Worm (Caenorhabditis elegans) whole organism, late embryonic: Measurements from ENCODE around the gene mdt-30.

Source experiments
- C08G9.2 ChIP-seq: sonication (generic microtip); optimal IDR thresholded peaks from 2 replicates; lab custom pipeline; 2016; ENCODE audit warnings: mild to moderate bottlenecking, missing genetic modification characterization, moderate library complexity, missing compliant biosample characterization
- F13H6.1 ChIP-seq: sonication (generic microtip); optimal IDR thresholded peaks from 2 replicates; lab custom pipeline; 2016; ENCODE audit warnings: missing genetic modification characterization, missing compliant biosample characterization
- K02D7.2 ChIP-seq: sonication (generic microtip); optimal IDR thresholded peaks from 2 replicates; lab custom pipeline; 2017; ENCODE audit warnings: mild to moderate bottlenecking, missing genetic modification characterization, missing compliant biosample characterization
- T23F11.4 ChIP-seq: fragments of 200-800 bp; sonication (Bioruptor generic); optimal IDR thresholded peaks from 2 replicates; lab custom pipeline; 2018; ENCODE audit warnings: mild to moderate bottlenecking, missing genetic modification characterization, missing compliant biosample characterization
- ahr-1 ChIP-seq: sonication (generic microtip); optimal IDR thresholded peaks from 2 replicates; lab custom pipeline; 2016; ENCODE audit warnings: missing genetic modification characterization, missing compliant biosample characterization
- ceh-18 ChIP-seq: sonication (generic microtip); optimal IDR thresholded peaks from 2 replicates; lab custom pipeline; 2016; ENCODE audit warnings: missing genetic modification characterization, missing compliant biosample characterization
- ceh-22 ChIP-seq: sonication (generic microtip); optimal IDR thresholded peaks from 2 replicates; lab custom pipeline; 2017; ENCODE audit warnings: missing biosample characterization, missing genetic modification characterization
- ceh-34 ChIP-seq: sonication (generic microtip); optimal IDR thresholded peaks from 2 replicates; lab custom pipeline; 2016; ENCODE audit warnings: mild to moderate bottlenecking, missing genetic modification characterization, missing compliant biosample characterization
- ceh-6 ChIP-seq: fragments of 200-800 bp; sonication (Bioruptor generic); optimal IDR thresholded peaks from 2 replicates; lab custom pipeline; 2018; ENCODE audit warnings: mild to moderate bottlenecking, missing genetic modification characterization, missing compliant biosample characterization
- ceh-9 ChIP-seq: sonication (generic microtip); optimal IDR thresholded peaks from 2 replicates; lab custom pipeline; 2016; ENCODE audit warnings: mild to moderate bottlenecking, missing genetic modification characterization, inconsistent platforms, missing compliant biosample characterization
- che-1 ChIP-seq: sonication (generic microtip); optimal IDR thresholded peaks from 2 replicates; lab custom pipeline; 2016; ENCODE audit warnings: mild to moderate bottlenecking, missing genetic modification characterization, missing compliant biosample characterization
- elt-2 ChIP-seq: sonication (generic microtip); optimal IDR thresholded peaks from 2 replicates; lab custom pipeline; 2016; ENCODE audit warnings: missing genetic modification reagents, missing genetic modification characterization, missing compliant biosample characterization
- ets-4 ChIP-seq: sonication (generic microtip); optimal IDR thresholded peaks from 2 replicates; lab custom pipeline; 2016; ENCODE audit warnings: missing genetic modification characterization, missing compliant biosample characterization
- eyg-1 ChIP-seq: sonication (generic microtip); optimal IDR thresholded peaks from 2 replicates; lab custom pipeline; 2016; ENCODE audit warnings: missing genotype, missing genetic modification characterization, missing compliant biosample characterization
- fkh-10 ChIP-seq: fragments of 150-350 bp; optimal IDR thresholded peaks from 2 replicates; lab custom pipeline; 2014; ENCODE audit warnings: missing biosample characterization, missing genetic modification reagents, missing genetic modification characterization
- fkh-6 ChIP-seq: sonication (generic microtip); optimal IDR thresholded peaks from 2 replicates; lab custom pipeline; 2016; ENCODE audit warnings: missing genetic modification characterization, missing compliant biosample characterization
- hlh-6 ChIP-seq: sonication (generic microtip); optimal IDR thresholded peaks from 2 replicates; lab custom pipeline; 2016; ENCODE audit warnings: missing genotype, missing genetic modification characterization, missing compliant biosample characterization
- hlh-8 ChIP-seq: sonication (generic microtip); optimal IDR thresholded peaks from 2 replicates; lab custom pipeline; 2016; ENCODE audit warnings: missing genotype, missing genetic modification characterization, missing compliant biosample characterization
- lim-6 ChIP-seq: sonication (generic microtip); optimal IDR thresholded peaks from 2 replicates; lab custom pipeline; 2016; ENCODE audit warnings: missing genetic modification characterization, missing compliant biosample characterization
- mec-3 ChIP-seq: sonication (generic microtip); optimal IDR thresholded peaks from 2 replicates; lab custom pipeline; 2016; ENCODE audit warnings: borderline replicate concordance, missing genetic modification characterization, missing compliant biosample characterization
- nfya-1 ChIP-seq: sonication (generic microtip); optimal IDR thresholded peaks from 2 replicates; lab custom pipeline; 2017; ENCODE audit warnings: missing genetic modification characterization, mild to moderate bottlenecking, missing compliant biosample characterization, antibody characterized with exemption, moderate library complexity
- nhr-11 ChIP-seq: fragments of 150-350 bp; optimal IDR thresholded peaks from 2 replicates; lab custom pipeline; 2014; ENCODE audit warnings: missing biosample characterization, missing genetic modification characterization
- nhr-232 ChIP-seq: sonication (generic microtip); optimal IDR thresholded peaks from 2 replicates; lab custom pipeline; 2016; ENCODE audit warnings: missing genetic modification characterization, missing compliant biosample characterization
- npax-4 ChIP-seq: sonication (generic microtip); optimal IDR thresholded peaks from 2 replicates; lab custom pipeline; 2016; ENCODE audit warnings: missing genetic modification characterization, missing compliant biosample characterization
- pat-9 ChIP-seq: fragments of 200-800 bp; sonication (Bioruptor generic); optimal IDR thresholded peaks from 2 replicates; lab custom pipeline; 2018; ENCODE audit warnings: mild to moderate bottlenecking, missing genetic modification characterization, moderate library complexity, missing compliant biosample characterization
- pha-2 ChIP-seq: sonication (generic microtip); optimal IDR thresholded peaks from 2 replicates; lab custom pipeline; 2017; ENCODE audit warnings: mild to moderate bottlenecking, missing genetic modification characterization, missing compliant biosample characterization
- pqm-1 ChIP-seq: sonication (generic microtip); optimal IDR thresholded peaks from 2 replicates; lab custom pipeline; 2016; ENCODE audit warnings: missing genetic modification characterization, missing compliant biosample characterization
- pros-1 ChIP-seq: fragments of 150-350 bp; optimal IDR thresholded peaks from 2 replicates; lab custom pipeline; 2014; ENCODE audit warnings: missing biosample characterization, missing genetic modification reagents, missing genetic modification characterization
- sdc-2 ChIP-seq: sonication (generic microtip); optimal IDR thresholded peaks from 2 replicates; lab custom pipeline; 2016; ENCODE audit warnings: missing genotype, missing genetic modification characterization, missing compliant biosample characterization
- syd-9 ChIP-seq: sonication (generic microtip); optimal IDR thresholded peaks from 2 replicates; lab custom pipeline; 2016; ENCODE audit warnings: mild to moderate bottlenecking, missing genetic modification characterization, moderate library complexity, missing compliant biosample characterization
- tbx-7 ChIP-seq: sonication (generic microtip); optimal IDR thresholded peaks from 2 replicates; lab custom pipeline; 2016; ENCODE audit warnings: missing genotype, missing genetic modification characterization, missing compliant biosample characterization
- ttx-3 ChIP-seq: sonication (generic microtip); optimal IDR thresholded peaks from 2 replicates; lab custom pipeline; 2016; ENCODE audit warnings: missing genetic modification reagents, missing genetic modification characterization, missing compliant biosample characterization
- zip-5 ChIP-seq: sonication (generic microtip); optimal IDR thresholded peaks from 2 replicates; lab custom pipeline; 2016; ENCODE audit warnings: missing genetic modification characterization, missing compliant biosample characterization

Gene mdt-30

DNA sequence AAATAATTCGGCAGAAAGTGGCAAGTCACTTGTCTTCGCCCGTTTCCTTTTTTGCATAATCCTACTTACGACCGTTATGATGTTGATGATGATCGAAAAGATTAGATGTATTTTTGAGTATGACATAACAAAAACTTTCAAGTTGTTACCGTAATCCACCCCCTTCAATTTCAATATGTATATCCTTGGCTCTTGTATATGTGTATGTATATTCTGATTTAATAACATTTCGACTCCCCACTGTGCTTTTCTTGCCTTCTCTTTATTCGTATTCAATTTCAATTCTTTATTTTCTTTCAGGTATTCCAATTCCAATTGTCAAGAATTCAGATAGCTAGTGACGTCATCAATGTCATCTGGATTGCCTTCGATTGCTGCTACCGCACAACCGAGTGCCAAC is 39.1 kb upstream of the mdt-30 start, which contains the start of gene pros-1:
TSS of gene pros-1 (plus strand) at position 301 of the 400 bp plus-strand sequence.
- TF ChIP-seq npax-4 (tag; lab: Kevin White, UChicago): no peak
- no peak for TF ChIP-seq hlh-6
- no peak for TF ChIP-seq ttx-3 (tag; lab: Kevin White, UChicago)
- TF ChIP-seq nhr-232: no peak
- no peak for TF ChIP-seq ahr-1 (tag; lab: Kevin White, UChicago)
- no peak for TF ChIP-seq F13H6.1 (tag; lab: Kevin White, UChicago)
- no peak for TF ChIP-seq nhr-11 (tag; lab: Kevin White, UChicago)
- no peak for TF ChIP-seq ceh-9 (tag; lab: Kevin White, UChicago)
- no peak for TF ChIP-seq zip-5
- TF ChIP-seq fkh-6 (tag; lab: Kevin White, UChicago): no peak
- TF ChIP-seq che-1 (tag; lab: Kevin White, UChicago): no peak

DNA sequence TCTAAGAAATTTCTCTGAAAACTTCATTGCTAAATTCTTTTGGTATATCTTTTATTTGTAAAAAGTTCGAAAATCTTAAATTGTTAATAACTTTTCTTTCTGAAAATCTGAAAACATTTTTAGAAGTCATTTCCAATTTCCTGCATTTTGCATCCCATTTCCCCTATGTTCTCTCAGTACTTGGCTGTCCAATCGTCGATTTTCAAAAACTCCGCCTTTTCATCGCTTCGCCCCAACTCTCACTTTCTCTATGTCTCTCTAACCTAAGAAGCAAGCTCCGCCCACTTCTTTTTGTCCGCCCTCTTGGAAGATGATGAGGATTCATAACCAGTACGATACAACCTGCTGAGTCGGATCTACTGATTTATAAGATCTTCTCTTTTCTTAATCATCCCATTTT is 37.3 kb upstream of the mdt-30 start:
- TF ChIP-seq nfya-1: peak; percentile 90
- no peak for TF ChIP-seq eyg-1

DNA sequence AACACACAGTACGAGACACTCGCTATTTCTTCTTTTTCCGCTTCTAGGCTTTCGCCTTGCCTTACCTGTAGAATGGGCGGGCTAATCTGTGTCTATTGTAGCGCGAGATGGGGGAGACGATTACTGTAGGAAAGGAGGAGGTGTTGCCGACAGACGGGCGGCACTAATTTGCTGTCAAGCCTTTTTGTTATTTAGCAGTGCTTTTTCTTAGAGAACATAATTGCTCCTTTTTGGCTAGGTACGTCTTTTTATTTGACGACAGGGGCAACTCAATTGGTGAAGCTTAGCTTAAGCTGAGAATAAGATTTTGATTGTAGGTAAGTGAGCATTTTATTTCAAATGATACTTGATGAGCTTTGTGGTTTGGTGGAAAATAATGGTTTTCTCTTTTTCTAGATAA is 35.8 kb upstream of the mdt-30 start:
- TF ChIP-seq hlh-8 (tag; lab: Kevin White, UChicago): no peak
- no peak for TF ChIP-seq tbx-7 (tag; lab: Kevin White, UChicago)
- no peak for TF ChIP-seq pqm-1 (tag; lab: Kevin White, UChicago)
- TF ChIP-seq nfya-1: no peak
- TF ChIP-seq sdc-2 (tag; lab: Kevin White, UChicago): no peak
- TF ChIP-seq fkh-10 (GFP tag; lab: Kevin White, UChicago): no peak

DNA sequence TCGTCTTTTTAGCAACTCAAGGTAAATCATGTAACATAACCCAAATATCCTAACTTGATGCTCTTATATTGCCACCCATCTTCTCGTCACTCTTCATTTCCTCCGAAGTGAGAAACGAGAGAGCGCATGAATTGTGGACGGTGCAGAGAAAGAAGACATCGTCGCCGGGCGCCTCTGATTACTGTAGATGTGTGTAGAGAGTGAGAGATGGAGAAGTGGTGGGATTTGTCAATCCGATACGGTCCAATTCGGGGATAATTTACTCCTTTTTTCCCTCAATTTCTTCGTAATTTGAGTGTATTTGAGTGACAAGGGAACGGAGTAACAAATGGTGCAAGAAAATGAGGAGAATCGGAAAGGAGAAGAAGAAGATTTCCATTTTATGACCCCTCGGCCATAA is 33.3 kb upstream of the mdt-30 start:
- no peak for TF ChIP-seq ceh-34 (tag; lab: Kevin White, UChicago)
- no peak for TF ChIP-seq ceh-22 (tag; lab: Kevin White, UChicago)
- no peak for TF ChIP-seq T23F11.4 (GFP tag; lab: Kevin White, UChicago)
- no peak for TF ChIP-seq elt-2 (tag; lab: Kevin White, UChicago)
- TF ChIP-seq ceh-18 (tag; lab: Kevin White, UChicago): no peak
- TF ChIP-seq eyg-1: no peak
- no peak for TF ChIP-seq pqm-1 (tag; lab: Kevin White, UChicago)
- no peak for TF ChIP-seq syd-9
- TF ChIP-seq ets-4 (tag; lab: Kevin White, UChicago): no peak
- TF ChIP-seq pros-1: no peak
- TF ChIP-seq ceh-6 (GFP tag; lab: Kevin White, UChicago): no peak
- TF ChIP-seq pat-9 (tag; lab: Kevin White, UChicago): no peak
- TF ChIP-seq nfya-1: no peak
- TF ChIP-seq hlh-8 (tag; lab: Kevin White, UChicago): no peak
- no peak for TF ChIP-seq zip-5

DNA sequence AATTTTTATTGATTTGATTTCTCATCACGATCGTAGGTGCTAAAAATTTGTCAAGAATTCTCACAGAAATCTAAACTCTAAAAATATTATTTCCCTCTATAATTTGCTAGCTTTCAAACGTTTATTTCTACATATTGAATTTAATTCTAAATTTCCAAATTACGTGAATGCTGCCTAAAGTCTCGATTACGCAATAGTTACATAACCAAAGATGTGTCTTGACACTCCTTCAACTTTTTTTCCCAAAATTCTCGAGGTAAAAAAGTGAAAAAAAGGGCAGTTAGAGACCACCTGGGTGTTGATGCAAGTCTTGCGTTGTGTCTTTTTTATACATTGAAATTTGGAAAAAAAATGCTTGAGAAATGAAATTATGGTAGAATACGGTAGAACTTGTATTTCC is 24.0 kb upstream of the mdt-30 start:
- TF ChIP-seq K02D7.2 (tag; lab: Kevin White, UChicago) (no peak), ceh-9 (tag; lab: Kevin White, UChicago) (no peak), nfya-1 (no peak), ttx-3 (tag; lab: Kevin White, UChicago) (no peak), lim-6 (tag; lab: Kevin White, UChicago) (no peak), elt-2 (tag; lab: Kevin White, UChicago) (no peak), fkh-10 (GFP tag; lab: Kevin White, UChicago) (no peak), mec-3 (no peak), C08G9.2 (tag; lab: Kevin White, UChicago) (no peak)
- TF ChIP-seq, all 69 proteins: peak for 0

DNA sequence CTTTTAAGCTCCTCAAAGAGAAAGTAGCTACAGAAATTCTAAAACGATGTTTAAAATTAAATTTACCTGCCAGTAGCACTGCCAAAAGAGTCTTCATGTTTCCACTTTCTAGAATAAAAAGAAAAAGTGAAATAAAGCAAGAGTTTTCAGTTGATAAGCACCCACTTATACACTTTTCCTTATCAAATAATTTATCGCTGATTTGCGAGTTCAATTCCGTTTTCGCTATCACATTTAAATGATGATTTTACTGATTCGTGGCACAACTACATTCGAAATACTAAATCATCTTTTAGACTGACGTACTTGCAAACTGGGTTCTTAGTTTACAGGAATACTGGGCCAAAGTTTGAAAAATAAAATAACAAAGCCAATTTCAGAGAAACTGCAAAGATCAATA is 23.1 kb upstream of the mdt-30 start, which contains the start of gene K12H4.7:
TSS of gene K12H4.7 (minus strand) at position 138 of the 400 bp plus-strand sequence.
- TF ChIP-seq elt-2 (tag; lab: Kevin White, UChicago) (peak; percentile 33), pha-2 (tag; lab: Kevin White, UChicago) (no peak)
